Worm (Caenorhabditis elegans): Measurements from ENCODE around the gene ndua-1.

- TF ChIP-seq nhr-25 (tag; optimal IDR thresholded peaks at IDR 0.05) (peak; percentile 46), R02D3.7 (tag; optimal IDR thresholded peaks at IDR 0.05) (no peak), nhr-237 (tag; optimal IDR thresholded peaks at IDR 0.05) (no peak), nhr-6 (tag; optimal IDR thresholded peaks at IDR 0.05) (no peak), ztf-11 (tag; optimal IDR thresholded peaks at IDR 0.05) (no peak), aly-2 (tag; optimal IDR thresholded peaks at IDR 0.05) (no peak), lin-13 (GFP tag; optimal IDR thresholded peaks at IDR 0.05) (no peak), nhr-11 (tag; optimal IDR thresholded peaks at IDR 0.05) (no peak), unc-62 (GFP tag; optimal IDR thresholded peaks at IDR 0.05) (no peak), dmd-4 (tag; optimal IDR thresholded peaks at IDR 0.05) (no peak), elt-3 (tag; optimal IDR thresholded peaks at IDR 0.05) (no peak), unc-39 (tag; optimal IDR thresholded peaks at IDR 0.05) (no peak)
Measured at ce11 chrV:20861080-20861479, 9.4 kb upstream of the ndua-1 start, which contains the start of gene try-4.

Measured in whole organism, L2 larva.